Worm (Caenorhabditis elegans): ENCODE measurements around the gene CD4.11.

Gene CD4.11

DNA sequence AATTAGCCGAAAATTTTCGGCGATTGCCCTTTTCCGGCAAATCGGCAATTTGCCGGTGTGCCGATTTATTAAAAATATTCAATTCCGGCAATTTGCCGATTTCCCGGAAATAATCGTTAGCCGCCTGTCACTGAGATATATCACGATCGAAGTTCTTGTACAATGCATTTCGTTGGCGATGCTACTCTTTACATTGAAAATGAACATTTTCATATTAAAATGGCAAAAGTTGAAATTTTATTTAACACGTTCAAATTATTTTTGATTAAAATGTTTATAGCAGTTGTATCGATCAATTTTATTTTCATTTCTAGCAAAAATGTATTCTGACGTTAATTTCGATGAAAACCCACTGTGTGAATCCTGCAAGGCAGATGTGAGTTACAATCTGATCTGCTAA is 29.8 kb downstream of the CD4.11 start, which contains the start of gene M03E7.3:
Gene M03E7.3, plus strand, starts transcription at position 301 of the 400 bp plus-strand sequence.
- TF ChIP-seq nhr-28 (tag; optimal IDR thresholded peaks at IDR 0.05) (no peak), unc-120 (tag; optimal IDR thresholded peaks at IDR 0.05; ENCODE audit: poor library complexity, severe bottlenecking) (no peak), zip-8 (tag; optimal IDR thresholded peaks at IDR 0.05) (no peak), pha-4 (tag; optimal IDR thresholded peaks at IDR 0.05) (no peak), lin-32 (GFP tag; optimal IDR thresholded peaks at IDR 0.05) (no peak), unc-62 (GFP tag; optimal IDR thresholded peaks at IDR 0.05) (no peak), hlh-1 (tag; optimal IDR thresholded peaks at IDR 0.05) (no peak), nhr-12 (tag; optimal IDR thresholded peaks at IDR 0.05) (no peak), sem-2 (GFP tag; optimal IDR thresholded peaks at IDR 0.05) (no peak), ces-1 (GFP tag; optimal IDR thresholded peaks at IDR 0.05) (no peak), ceh-43 (GFP tag; optimal IDR thresholded peaks at IDR 0.05) (no peak), blmp-1 (tag; optimal IDR thresholded peaks at IDR 0.05) (no peak), lsy-2 (tag; optimal IDR thresholded peaks at IDR 0.05) (no peak), nhr-76 (tag; optimal IDR thresholded peaks at IDR 0.05) (no peak), sptf-1 (tag; optimal IDR thresholded peaks at IDR 0.05) (no peak), snpc-4 (tag; optimal IDR thresholded peaks at IDR 0.05) (no peak), flh-1 (GFP tag; optimal IDR thresholded peaks at IDR 0.05) (no peak)

DNA sequence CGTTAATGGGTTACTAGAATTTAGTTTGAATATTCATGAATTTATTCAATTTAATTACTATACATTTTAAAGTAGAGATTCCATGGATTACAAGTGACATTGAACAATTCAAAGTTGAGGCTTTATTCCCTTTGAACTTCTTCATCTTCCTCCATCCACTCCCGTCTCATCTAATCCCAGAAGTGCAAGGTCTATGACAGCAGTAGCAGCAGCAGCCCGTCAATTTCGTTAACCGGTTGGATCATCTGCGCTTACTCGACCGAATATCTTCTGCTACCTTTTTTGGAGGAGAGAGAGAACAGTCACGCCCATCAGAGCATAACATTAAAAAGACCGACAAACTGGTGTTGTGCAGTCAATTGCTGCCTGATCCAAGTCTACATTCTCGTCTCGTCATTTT is 32.4 kb downstream of the CD4.11 start, which contains the start of gene M03E7.2:
Gene M03E7.2, plus strand, starts transcription at position 301 of the 400 bp plus-strand sequence.
- TF ChIP-seq flh-1 (GFP tag; optimal IDR thresholded peaks at IDR 0.05) = no peak
- TF ChIP-seq ceh-43 (GFP tag; optimal IDR thresholded peaks at IDR 0.05) = no peak
- no peak for TF ChIP-seq elt-3 (tag; optimal IDR thresholded peaks at IDR 0.05)
- no peak for TF ChIP-seq ztf-11 (tag; optimal IDR thresholded peaks at IDR 0.05)
- TF ChIP-seq hlh-1 (tag; optimal IDR thresholded peaks at IDR 0.05) = no peak
- TF ChIP-seq ceh-39 (tag; optimal IDR thresholded peaks at IDR 0.05) = no peak
- TF ChIP-seq lsy-2 (tag; optimal IDR thresholded peaks at IDR 0.05) = no peak
- TF ChIP-seq tbx-8 (GFP tag; optimal IDR thresholded peaks at IDR 0.05) = no peak
- no peak for TF ChIP-seq elt-1 (tag; optimal IDR thresholded peaks at IDR 0.05; ENCODE audit: borderline replicate concordance, insufficient read depth)
- no peak for TF ChIP-seq mab-5 (tag; optimal IDR thresholded peaks at IDR 0.05)
- TF ChIP-seq mls-2 (tag; optimal IDR thresholded peaks at IDR 0.05) = no peak
- TF ChIP-seq nhr-28 (tag; optimal IDR thresholded peaks at IDR 0.05) = no peak
- no peak for TF ChIP-seq pha-4 (tag; optimal IDR thresholded peaks at IDR 0.05)
- TF ChIP-seq mep-1 (tag; optimal IDR thresholded peaks at IDR 0.05) = no peak
- TF ChIP-seq blmp-1 (tag; optimal IDR thresholded peaks at IDR 0.05) = no peak
- TF ChIP-seq snpc-4 (tag; optimal IDR thresholded peaks at IDR 0.05) = no peak

DNA sequence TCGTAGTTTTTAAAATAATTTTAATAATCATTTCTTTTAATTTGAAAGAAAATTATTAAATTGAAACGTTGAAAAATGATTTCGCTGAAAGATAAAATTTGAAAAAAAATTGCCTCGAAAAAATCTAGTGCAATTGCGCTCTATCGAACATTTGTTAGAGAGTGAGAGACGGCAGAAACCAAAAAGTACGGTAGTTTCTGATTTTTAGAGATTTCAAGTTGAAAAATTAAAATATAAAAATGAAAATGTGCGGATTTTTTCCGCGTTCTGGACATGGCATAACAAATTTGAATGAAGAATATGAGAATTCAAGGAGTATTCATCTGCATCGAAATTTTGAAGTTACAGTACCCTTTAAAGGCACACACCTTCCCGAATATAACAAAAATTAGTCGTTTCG is 34.4 kb downstream of the CD4.11 start:
- peak; percentile 52 for TF ChIP-seq lsy-2 (tag; optimal IDR thresholded peaks at IDR 0.05)
- TF ChIP-seq mep-1 (tag; optimal IDR thresholded peaks at IDR 0.05) = peak; percentile 10
- TF ChIP-seq lin-32 (GFP tag; optimal IDR thresholded peaks at IDR 0.05) = no peak
- no peak for TF ChIP-seq ham-2 (GFP tag; optimal IDR thresholded peaks at IDR 0.05)
- TF ChIP-seq unc-39 (tag; optimal IDR thresholded peaks at IDR 0.05) = no peak
- TF ChIP-seq mab-5 (tag; optimal IDR thresholded peaks at IDR 0.05) = no peak

DNA sequence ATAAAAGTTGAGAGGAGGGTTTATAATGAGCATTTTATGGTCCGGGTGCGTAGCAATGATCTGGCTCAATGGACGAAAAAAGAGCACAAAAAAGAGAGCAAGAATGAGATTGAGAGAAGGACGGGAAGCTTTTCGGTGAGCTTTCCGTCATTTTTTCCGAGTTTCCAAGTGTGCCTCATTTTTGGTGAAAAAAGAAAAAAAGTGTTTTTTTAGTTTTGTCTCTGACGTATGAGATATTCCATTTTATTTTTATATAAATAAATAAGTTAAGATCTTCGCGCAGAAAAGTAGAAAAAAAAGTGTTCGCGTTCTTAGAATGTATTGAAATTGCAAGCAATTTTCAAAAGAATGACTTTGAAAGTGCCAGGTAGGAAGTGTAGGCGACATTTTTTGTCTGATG is 35.1 kb downstream of the CD4.11 start, which contains the start of gene memb-2:
Gene memb-2, minus strand, starts transcription at position 101 of the 400 bp plus-strand sequence.
- no peak for TF ChIP-seq zip-8 (tag; optimal IDR thresholded peaks at IDR 0.05)
- TF ChIP-seq ceh-83 (GFP tag; optimal IDR thresholded peaks at IDR 0.05) = no peak
- TF ChIP-seq ces-1 (GFP tag; optimal IDR thresholded peaks at IDR 0.05) = no peak
- no peak for TF ChIP-seq lsy-2 (tag; optimal IDR thresholded peaks at IDR 0.05)
- TF ChIP-seq blmp-1 (tag; optimal IDR thresholded peaks at IDR 0.05) = no peak
- no peak for TF ChIP-seq ztf-11 (tag; optimal IDR thresholded peaks at IDR 0.05)
- TF ChIP-seq elt-3 (tag; optimal IDR thresholded peaks at IDR 0.05) = no peak
- no peak for TF ChIP-seq unc-62 (GFP tag; optimal IDR thresholded peaks at IDR 0.05)
- TF ChIP-seq tbx-8 (GFP tag; optimal IDR thresholded peaks at IDR 0.05) = no peak
- no peak for TF ChIP-seq lin-32 (GFP tag; optimal IDR thresholded peaks at IDR 0.05)
- TF ChIP-seq elt-1 (tag; optimal IDR thresholded peaks at IDR 0.05; ENCODE audit: borderline replicate concordance, insufficient read depth) = no peak
- TF ChIP-seq cnd-1 (tag; optimal IDR thresholded peaks at IDR 0.05) = no peak
- no peak for TF ChIP-seq drap-1 (GFP tag; optimal IDR thresholded peaks at IDR 0.05)
- no peak for TF ChIP-seq mls-2 (tag; optimal IDR thresholded peaks at IDR 0.05)

DNA sequence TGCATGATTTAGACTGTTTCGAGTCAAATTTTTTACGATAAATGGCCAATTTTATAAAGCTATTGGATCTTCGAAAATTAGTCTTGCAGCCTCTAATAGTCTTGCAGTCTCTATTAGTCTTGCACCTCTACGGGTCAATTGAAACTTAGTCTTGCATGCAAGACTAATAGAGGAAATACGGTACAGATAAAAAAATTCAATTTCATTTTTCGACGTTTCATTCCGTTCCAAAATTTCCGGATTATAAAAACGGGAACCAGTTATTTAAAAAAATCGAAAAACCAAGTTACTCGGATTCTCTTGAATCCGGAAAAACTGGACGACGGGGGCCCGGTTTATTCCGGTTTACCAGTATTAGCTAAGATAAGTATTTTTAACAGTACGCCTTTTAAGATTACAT is 36.5 kb downstream of the CD4.11 start, which contains the start of gene M03E7.1:
Gene M03E7.1, plus strand, starts transcription at position 301 of the 400 bp plus-strand sequence.
- TF ChIP-seq blmp-1 (tag; optimal IDR thresholded peaks at IDR 0.05) = no peak
- TF ChIP-seq mab-5 (tag; optimal IDR thresholded peaks at IDR 0.05) = no peak
- TF ChIP-seq tbx-8 (GFP tag; optimal IDR thresholded peaks at IDR 0.05) = no peak
- no peak for TF ChIP-seq unc-39 (tag; optimal IDR thresholded peaks at IDR 0.05)
- TF ChIP-seq mls-2 (tag; optimal IDR thresholded peaks at IDR 0.05) = no peak
- no peak for TF ChIP-seq nhr-2 (tag; optimal IDR thresholded peaks at IDR 0.05)
- no peak for TF ChIP-seq ceh-39 (tag; optimal IDR thresholded peaks at IDR 0.05)
- no peak for TF ChIP-seq nhr-237 (tag; optimal IDR thresholded peaks at IDR 0.05)
- no peak for TF ChIP-seq lin-13 (tag; optimal IDR thresholded peaks at IDR 0.05)
- TF ChIP-seq sptf-1 (tag; optimal IDR thresholded peaks at IDR 0.05) = no peak
- TF ChIP-seq nhr-76 (tag; optimal IDR thresholded peaks at IDR 0.05) = no peak
- TF ChIP-seq ham-2 (GFP tag; optimal IDR thresholded peaks at IDR 0.05) = no peak
- TF ChIP-seq bed-3 (GFP tag; optimal IDR thresholded peaks at IDR 0.05) = no peak
